Fruit fly (Drosophila melanogaster) Kc167 (cell line): ENCODE results near the gene CG1172.

ENCODE experiments used
- Myc ChIP-seq: fragments of >200 bp; optimal IDR thresholded peaks from 2 replicates; lab custom pipeline; 2017; ENCODE audit warnings: missing external identifiers
- insv ChIP-seq: fragments of >200 bp; optimal IDR thresholded peaks from 3 replicates; lab custom pipeline; 2018; ENCODE audit warnings: missing external identifiers
- psq ChIP-seq: fragments of >200 bp; optimal IDR thresholded peaks from 2 replicates; lab custom pipeline; 2017; ENCODE audit warnings: missing external identifiers
- ttk ChIP-seq: sonication (Bioruptor generic); optimal IDR thresholded peaks from 2 replicates; lab custom pipeline; 2017; ENCODE audit warnings: missing external identifiers

- TF ChIP-seq insv (no peak), ttk (lab: Kevin White, UChicago) (no peak), Myc (lab: Kevin White, UChicago) (no peak), psq (lab: Kevin White, UChicago) (no peak)
These were observed 24.2 kb upstream of the CG1172 start, which contains the start of the genes CG31542 and CG34277 for dm6 chr3R:5369490-5370001.
